Worm (Caenorhabditis elegans) whole organism, L4 larva: ENCODE data around the gene M01H9.5.
A peak's percentile ranks its signal among the peaks of the same experiment; 100 is the strongest.

Experiments used
- F49E8.2 ChIP-seq: sonication (generic microtip); optimal IDR thresholded peaks from 2 replicates; lab custom pipeline; 2016; ENCODE audit warnings: missing compliant biosample characterization, mild to moderate bottlenecking, missing genetic modification characterization, borderline replicate concordance
- dmd-9 ChIP-seq: fragments of 200-800 bp; sonication (Bioruptor generic); IDR thresholded peaks from 2 replicates; pipeline ENCODE4 v1.3.6; 2022; ENCODE audit warnings: missing genetic modification reagents, missing genetic modification characterization, missing compliant biosample characterization
- dpl-1 ChIP-seq: fragments of 150-350 bp; optimal IDR thresholded peaks from 2 replicates; lab custom pipeline; 2014; ENCODE audit warnings: missing biosample characterization, missing genetic modification reagents, missing genetic modification characterization
- egl-27 ChIP-seq: sonication (generic microtip); optimal IDR thresholded peaks from 3 replicates; lab custom pipeline; 2017; ENCODE audit warnings: missing biosample characterization, missing genetic modification reagents, missing genetic modification characterization
- egl-43 ChIP-seq: fragments of 200-800 bp; sonication (Bioruptor generic); IDR thresholded peaks from 2 replicates; pipeline ENCODE4 v1.3.6; 2022; ENCODE audit warnings: missing genetic modification reagents, missing genetic modification characterization, missing compliant biosample characterization
- fkh-10 ChIP-seq: fragments of 150-350 bp; optimal IDR thresholded peaks from 2 replicates; lab custom pipeline; 2014; ENCODE audit warnings: missing biosample characterization, missing genetic modification reagents, missing genetic modification characterization
- hmg-1.1 ChIP-seq: fragments of 200-800 bp; sonication (Bioruptor generic); IDR thresholded peaks from 2 replicates; pipeline ENCODE4 v1.3.6; 2022; ENCODE audit warnings: missing genetic modification reagents, missing genetic modification characterization, missing compliant biosample characterization
- lin-39 ChIP-seq: fragments of 150-350 bp; optimal IDR thresholded peaks from 2 replicates; lab custom pipeline; 2014; ENCODE audit warnings: missing biosample characterization, missing genetic modification reagents, missing genetic modification characterization
- lir-3 ChIP-seq: sonication (generic microtip); optimal IDR thresholded peaks from 2 replicates; lab custom pipeline; 2016; ENCODE audit warnings: mild to moderate bottlenecking, missing genetic modification characterization, missing compliant biosample characterization
- nhr-28 ChIP-seq: fragments of 150-350 bp; optimal IDR thresholded peaks from 2 replicates; lab custom pipeline; 2014; ENCODE audit warnings: missing biosample characterization, missing genetic modification characterization
- unc-62 ChIP-seq, 3 experiments: fragments of 150-350 bp in 1 of 3; sonication (generic microtip); optimal IDR thresholded peaks in 2 of 3; peaks in 1 of 3; 1 replicate in 1 of 3; 2 replicates in 2 of 3; lab custom pipeline; 2014 to 2017; ENCODE audit warnings: missing biosample characterization in 3 of 3, missing genetic modification characterization in 3 of 3, missing genetic modification reagents in 3 of 3, missing genotype in 1 of 3

DNA sequence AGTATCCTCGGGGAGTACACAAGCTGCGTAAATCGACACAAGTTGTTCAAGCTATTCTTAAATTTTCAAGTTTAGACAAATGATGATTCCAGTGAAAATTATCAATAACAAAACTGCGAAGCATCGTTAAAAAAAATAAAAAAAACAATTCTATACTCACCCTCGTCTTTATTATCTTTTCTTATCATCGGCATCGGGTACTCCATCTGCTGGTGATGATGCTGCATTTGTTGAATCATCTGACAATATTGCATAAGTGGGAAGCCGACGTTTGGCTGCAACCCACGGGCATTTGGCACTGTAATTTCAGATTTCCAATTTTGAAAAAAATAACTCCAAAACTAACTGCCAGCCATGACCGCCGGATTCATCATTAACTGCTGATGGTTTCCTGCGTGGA, 16.0 kb downstream of the M01H9.5 start:
- TF ChIP-seq nhr-28: peak; percentile 31
- TF ChIP-seq lir-3: no peak
- TF ChIP-seq egl-27: no peak
- no peak for TF ChIP-seq hmg-1.1 (GFP tag; lab: Robert Waterston, UW)
- no peak for TF ChIP-seq egl-43 (GFP tag; lab: Robert Waterston, UW)
- no peak for TF ChIP-seq lin-39 (tag; lab: Kevin White, UChicago)
- TF ChIP-seq dmd-9: no peak
- TF ChIP-seq unc-62 (GFP tag; optimal IDR thresholded peaks at IDR 0.05 in 1 of 2; lab: Kevin White, UChicago): no peak
- no peak for TF ChIP-seq unc-62 (tag; optimal IDR thresholded peaks at IDR 0.05; lab: Kevin White, UChicago)
- no peak for TF ChIP-seq dpl-1 (GFP tag; lab: Kevin White, UChicago)
- TF ChIP-seq fkh-10 (GFP tag; lab: Kevin White, UChicago): no peak
- TF ChIP-seq F49E8.2 (tag; lab: Kevin White, UChicago): no peak
